Worm (Caenorhabditis elegans) whole organism, L3 larva: ENCODE measurements around the gene gst-28.
"Not testable (repeated sequence)": the region's sequence is repeated elsewhere in the genome, so short reads cannot be mapped to it uniquely, and the experiment has no call there.

ENCODE experiments used
- ZK546.5 ChIP-seq: sonication (generic microtip); optimal IDR thresholded peaks from 2 replicates; lab custom pipeline; 2017; ENCODE audit warnings: missing biosample characterization, missing genetic modification characterization
- ama-1 ChIP-seq: fragments of 150-350 bp; optimal IDR thresholded peaks from 2 replicates; lab custom pipeline; 2018
- ceh-16 ChIP-seq: sonication (generic microtip); optimal IDR thresholded peaks from 2 replicates; lab custom pipeline; 2017; ENCODE audit warnings: missing biosample characterization, missing genetic modification characterization
- ceh-28 ChIP-seq: fragments of 150-350 bp; optimal IDR thresholded peaks from 2 replicates; lab custom pipeline; 2014; ENCODE audit warnings: missing biosample characterization, missing genetic modification reagents, missing genetic modification characterization
- ceh-9 ChIP-seq: sonication (generic microtip); optimal IDR thresholded peaks from 2 replicates; lab custom pipeline; 2018; ENCODE audit warnings: missing biosample characterization, missing genetic modification characterization
- daf-12 ChIP-seq: fragments of 150-350 bp; optimal IDR thresholded peaks from 2 replicates; lab custom pipeline; 2014; ENCODE audit warnings: missing biosample characterization, missing genetic modification reagents, missing genetic modification characterization
- egl-27 ChIP-seq: sonication (generic microtip); optimal IDR thresholded peaks from 4 replicates; lab custom pipeline; 2017; ENCODE audit warnings: missing biosample characterization, missing genetic modification reagents, missing genetic modification characterization
- egl-5 ChIP-seq: fragments of 150-350 bp; optimal IDR thresholded peaks from 2 replicates; lab custom pipeline; 2017; ENCODE audit warnings: missing biosample characterization, missing genetic modification reagents, missing genetic modification characterization, inconsistent platforms
- elt-1 ChIP-seq: fragments of 150-350 bp; optimal IDR thresholded peaks from 2 replicates; lab custom pipeline; 2014; ENCODE audit warnings: missing biosample characterization, missing genetic modification characterization
- elt-2 ChIP-seq: sonication (generic microtip); optimal IDR thresholded peaks from 2 replicates; lab custom pipeline; 2016; ENCODE audit warnings: missing genetic modification reagents, mild to moderate bottlenecking, missing genetic modification characterization, missing compliant biosample characterization
- elt-3 ChIP-seq, 3 experiments: fragments of 150-350 bp in 1 of 3; sonication (generic microtip) in 2 of 3; optimal IDR thresholded peaks; 2 replicates in 2 of 3; 4 replicates in 1 of 3; lab custom pipeline; 2014 to 2017; ENCODE audit warnings: missing biosample characterization in 3 of 3, missing genetic modification characterization in 3 of 3
- fkh-10 ChIP-seq: sonication (generic microtip); optimal IDR thresholded peaks from 2 replicates; lab custom pipeline; 2017; ENCODE audit warnings: missing biosample characterization, missing genetic modification reagents, missing genetic modification characterization
- fkh-2 ChIP-seq: fragments of 150-350 bp; optimal IDR thresholded peaks from 2 replicates; lab custom pipeline; 2014; ENCODE audit warnings: missing biosample characterization, missing genetic modification reagents, missing genetic modification characterization
- fos-1 ChIP-seq: fragments of 150-350 bp; optimal IDR thresholded peaks from 2 replicates; lab custom pipeline; 2014; ENCODE audit warnings: missing biosample characterization, missing genetic modification characterization
- hmg-11 ChIP-seq: sonication (generic microtip); optimal IDR thresholded peaks from 2 replicates; lab custom pipeline; 2016; ENCODE audit warnings: missing genetic modification characterization, missing compliant biosample characterization
- jun-1 ChIP-seq: fragments of 150-350 bp; optimal IDR thresholded peaks from 2 replicates; lab custom pipeline; 2014; ENCODE audit warnings: missing biosample characterization, missing genetic modification reagents, missing genetic modification characterization
- lin-15B ChIP-seq: fragments of 150-350 bp; optimal IDR thresholded peaks from 2 replicates; lab custom pipeline; 2014; ENCODE audit warnings: missing biosample characterization, missing genetic modification characterization
- lsy-12 ChIP-seq: sonication (generic microtip); optimal IDR thresholded peaks from 2 replicates; lab custom pipeline; 2016; ENCODE audit warnings: mild to moderate bottlenecking, missing genetic modification characterization, missing compliant biosample characterization
- mdl-1 ChIP-seq: fragments of 150-350 bp; optimal IDR thresholded peaks from 2 replicates; lab custom pipeline; 2014; ENCODE audit warnings: missing biosample characterization, missing genetic modification characterization
- mml-1 ChIP-seq: fragments of 150-350 bp; sonication (generic microtip); optimal IDR thresholded peaks from 3 replicates; lab custom pipeline; 2014; ENCODE audit warnings: missing biosample characterization, missing genetic modification characterization
- nfya-1 ChIP-seq: sonication (generic microtip); optimal IDR thresholded peaks from 2 replicates; lab custom pipeline; 2017; ENCODE audit warnings: missing genetic modification characterization, mild to moderate bottlenecking, missing compliant biosample characterization, antibody characterized with exemption, moderate library complexity; ENCODE audit not compliant: insufficient read depth
- nhr-11 ChIP-seq: fragments of 150-350 bp; optimal IDR thresholded peaks from 2 replicates; lab custom pipeline; 2014; ENCODE audit warnings: missing biosample characterization, missing genetic modification characterization
- nhr-12 ChIP-seq: fragments of 150-350 bp; optimal IDR thresholded peaks from 2 replicates; lab custom pipeline; 2014; ENCODE audit warnings: missing biosample characterization, missing genetic modification characterization
- nhr-23 ChIP-seq: fragments of 150-350 bp; optimal IDR thresholded peaks from 2 replicates; lab custom pipeline; 2014; ENCODE audit warnings: missing biosample characterization, missing genetic modification reagents, missing genetic modification characterization
- nhr-237 ChIP-seq: fragments of 150-350 bp; optimal IDR thresholded peaks from 2 replicates; lab custom pipeline; 2014; ENCODE audit warnings: missing biosample characterization, missing genetic modification characterization
- nhr-25 ChIP-seq: sonication (generic microtip); optimal IDR thresholded peaks from 2 replicates; lab custom pipeline; 2017; ENCODE audit warnings: missing biosample characterization, missing genetic modification characterization
- nhr-67 ChIP-seq: fragments of 150-350 bp; optimal IDR thresholded peaks from 2 replicates; lab custom pipeline; 2014; ENCODE audit warnings: missing biosample characterization, missing genetic modification characterization
- nhr-76 ChIP-seq: fragments of 150-350 bp; sonication (generic microtip); optimal IDR thresholded peaks from 5 replicates; lab custom pipeline; 2014; ENCODE audit warnings: missing biosample characterization, missing genetic modification characterization
- nhr-77 ChIP-seq: fragments of 150-350 bp; optimal IDR thresholded peaks from 2 replicates; lab custom pipeline; 2014; ENCODE audit warnings: missing biosample characterization, missing genetic modification characterization
- pha-4 ChIP-seq: fragments of 150-350 bp; optimal IDR thresholded peaks from 2 replicates; lab custom pipeline; 2014; ENCODE audit warnings: missing biosample characterization, missing genetic modification reagents, missing genetic modification characterization
- pqm-1 ChIP-seq: fragments of 150-350 bp; optimal IDR thresholded peaks from 2 replicates; lab custom pipeline; 2017; ENCODE audit warnings: missing biosample characterization, missing genetic modification characterization, inconsistent platforms
- sea-2 ChIP-seq: fragments of 150-350 bp; sonication (generic microtip); optimal IDR thresholded peaks from 4 replicates; lab custom pipeline; 2014; ENCODE audit warnings: missing biosample characterization, missing genetic modification reagents, missing genetic modification characterization
- skn-1 ChIP-seq: fragments of 150-350 bp; optimal IDR thresholded peaks from 2 replicates; lab custom pipeline; 2014; ENCODE audit warnings: missing biosample characterization, missing genetic modification characterization
- snpc-4 ChIP-seq: fragments of 150-350 bp; optimal IDR thresholded peaks from 2 replicates; lab custom pipeline; 2014; ENCODE audit warnings: missing biosample characterization, missing genetic modification characterization
- unc-62 ChIP-seq: fragments of 150-350 bp; sonication (generic microtip); optimal IDR thresholded peaks from 4 replicates; lab custom pipeline; 2014; ENCODE audit warnings: missing biosample characterization, missing genetic modification reagents, missing genetic modification characterization
- zag-1 ChIP-seq: fragments of 150-350 bp; optimal IDR thresholded peaks from 2 replicates; lab custom pipeline; 2014; ENCODE audit warnings: missing biosample characterization, missing genetic modification characterization
- ztf-11 ChIP-seq: fragments of 150-350 bp; optimal IDR thresholded peaks from 2 replicates; lab custom pipeline; 2014; ENCODE audit warnings: missing biosample characterization, missing genetic modification characterization

The gst-28 gene

ce11 chrII:15148442-15148841 lies 18.9 kb downstream of the gst-28 start:
- TF ChIP-seq egl-5 (tag; lab: Kevin White, UChicago), result peak; percentile 61
- no peak for TF ChIP-seq fos-1 (tag; lab: Kevin White, UChicago)
- TF ChIP-seq nhr-23 (tag; lab: Kevin White, UChicago), result no peak

ce11 chrII:15145594-15145993 lies 21.8 kb downstream of the gst-28 start, which contains the start of gene Y53F4B.27:
Gene Y53F4B.27 (plus strand): TSS chrII:15145894.
- TF ChIP-seq sea-2 (GFP tag; lab: Kevin White, UChicago), result no peak
- TF ChIP-seq egl-27 (tag; lab: Kevin White, UChicago), result no peak
- TF ChIP-seq ztf-11 (tag; lab: Kevin White, UChicago), result no peak
- no peak for TF ChIP-seq ZK546.5
- TF ChIP-seq skn-1 (tag; lab: Kevin White, UChicago), result no peak
- TF ChIP-seq nhr-237 (tag; lab: Kevin White, UChicago), result no peak
- no peak for TF ChIP-seq nhr-67 (tag; lab: Kevin White, UChicago)
- no peak for TF ChIP-seq nhr-25 (tag; lab: Kevin White, UChicago)
- no peak for TF ChIP-seq mml-1 (tag; lab: Kevin White, UChicago)
- TF ChIP-seq nhr-76 (tag; lab: Kevin White, UChicago), result no peak
- no peak for TF ChIP-seq ceh-16 (tag; lab: Kevin White, UChicago)
- no peak for TF ChIP-seq elt-2 (tag; lab: Kevin White, UChicago)
- no peak for TF ChIP-seq nhr-11 (tag; lab: Kevin White, UChicago)
- TF ChIP-seq snpc-4 (tag; lab: Kevin White, UChicago), result no peak
- TF ChIP-seq nhr-23 (tag; lab: Kevin White, UChicago), result no peak
- no peak for TF ChIP-seq ceh-28
- no peak for TF ChIP-seq nhr-77 (tag; lab: Kevin White, UChicago)
- no peak for TF ChIP-seq lin-15B (tag; lab: Kevin White, UChicago)
- TF ChIP-seq unc-62 (GFP tag; lab: Kevin White, UChicago), result no peak

- TF ChIP-seq daf-12 (no peak), nhr-67 (tag; lab: Kevin White, UChicago) (no peak), egl-27 (tag; lab: Kevin White, UChicago) (no peak), pha-4 (no peak), lsy-12 (no peak), hmg-11 (tag; lab: Kevin White, UChicago) (no peak), ztf-11 (tag; lab: Kevin White, UChicago) (no peak), elt-2 (tag; lab: Kevin White, UChicago) (no peak), pqm-1 (tag; lab: Kevin White, UChicago) (no peak), nhr-11 (tag; lab: Kevin White, UChicago) (no peak)
Observed at ce11 chrII:15143729-15144128, 23.6 kb downstream of the gst-28 start.

ce11 chrII:15140881-15141280 lies 26.5 kb downstream of the gst-28 start, which contains the start of gene Y53F4B.26:
Gene Y53F4B.26 (minus strand): TSS chrII:15140981.
- TF ChIP-seq elt-3 (tag; optimal IDR thresholded peaks at IDR 0.05; lab: Kevin White, UChicago); ceh-9 (tag; lab: Kevin White, UChicago); nhr-237 (tag; lab: Kevin White, UChicago): not testable (repeated sequence)

ce11 chrII:15135886-15136285 lies 31.5 kb downstream of the gst-28 start, which contains the start of gene Y53F4B.25:
Gene Y53F4B.25 (plus strand): TSS chrII:15136186.
- TF ChIP-seq elt-2 (tag; lab: Kevin White, UChicago) (no peak), ceh-9 (tag; lab: Kevin White, UChicago) (no peak), fkh-10 (GFP tag; lab: Kevin White, UChicago) (no peak), egl-5 (tag; lab: Kevin White, UChicago) (no peak), mdl-1 (tag; lab: Kevin White, UChicago) (no peak), elt-1 (tag; lab: Kevin White, UChicago) (no peak), unc-62 (GFP tag; lab: Kevin White, UChicago) (no peak), skn-1 (tag; lab: Kevin White, UChicago) (no peak)

- TF ChIP-seq elt-2 (tag; lab: Kevin White, UChicago), result no peak
- no peak for TF ChIP-seq mdl-1 (tag; lab: Kevin White, UChicago)
- TF ChIP-seq fkh-2, result no peak
- TF ChIP-seq nhr-76 (tag; lab: Kevin White, UChicago), result no peak
- TF ChIP-seq nhr-25 (tag; lab: Kevin White, UChicago), result no peak
- TF ChIP-seq pqm-1 (tag; lab: Kevin White, UChicago), result no peak
- TF ChIP-seq ama-1, result no peak
- TF ChIP-seq nfya-1 (tag; lab: Kevin White, UChicago), result no peak
- TF ChIP-seq nhr-237 (tag; lab: Kevin White, UChicago), result no peak
- TF ChIP-seq ceh-16 (tag; lab: Kevin White, UChicago), result no peak
- no peak for TF ChIP-seq egl-5 (tag; lab: Kevin White, UChicago)
- no peak for TF ChIP-seq hmg-11 (tag; lab: Kevin White, UChicago)
- no peak for TF ChIP-seq nhr-12 (tag; lab: Kevin White, UChicago)
- TF ChIP-seq pha-4, result no peak
- TF ChIP-seq lin-15B (tag; lab: Kevin White, UChicago), result no peak
- no peak for TF ChIP-seq lsy-12
- no peak for TF ChIP-seq jun-1 (tag; lab: Kevin White, UChicago)
- TF ChIP-seq zag-1 (tag; lab: Kevin White, UChicago), result no peak
- no peak for TF ChIP-seq nhr-23 (tag; lab: Kevin White, UChicago)
- no peak for TF ChIP-seq sea-2 (GFP tag; lab: Kevin White, UChicago)
Observed at ce11 chrII:15134332-15134731, 33.0 kb downstream of the gst-28 start, which contains the start of gene Y53F4B.24. Gene Y53F4B.24 (minus strand): TSS chrII:15134432.
